Worm (Caenorhabditis elegans) whole organism, early embryonic: ENCODE measurements around the gene btb-20.

Experiments
- B0310.2 ChIP-seq: sonication (generic microtip); optimal IDR thresholded peaks from 2 replicates; lab custom pipeline; 2016; ENCODE audit warnings: mild to moderate bottlenecking, missing genetic modification characterization, missing compliant biosample characterization
- ama-1 ChIP-seq: fragments of 150-350 bp; optimal IDR thresholded peaks from 2 replicates; lab custom pipeline; 2014
- ceh-13 ChIP-seq: fragments of 200-800 bp; sonication (Bioruptor generic); optimal IDR thresholded peaks from 2 replicates; lab custom pipeline; 2018; ENCODE audit warnings: mild to moderate bottlenecking, missing genetic modification characterization, missing compliant biosample characterization
- ets-7 ChIP-seq: sonication (generic microtip); optimal IDR thresholded peaks from 2 replicates; lab custom pipeline; 2016; ENCODE audit warnings: missing genotype, missing genetic modification characterization, missing compliant biosample characterization
- hnd-1 ChIP-seq: sonication (generic microtip); optimal IDR thresholded peaks from 2 replicates; lab custom pipeline; 2016; ENCODE audit warnings: missing genetic modification characterization, missing compliant biosample characterization
- pes-1 ChIP-seq: fragments of 200-800 bp; sonication (Bioruptor generic); IDR thresholded peaks from 2 replicates; pipeline ENCODE4 v1.3.6; 2022; ENCODE audit warnings: missing genetic modification reagents, missing genetic modification characterization, missing compliant biosample characterization
- scrt-1 ChIP-seq: fragments of 200-800 bp; sonication (Bioruptor generic); IDR thresholded peaks from 2 replicates; pipeline ENCODE4 v1.3.6; 2022; ENCODE audit warnings: missing genetic modification characterization, missing compliant biosample characterization
- tbx-37 ChIP-seq: fragments of 200-800 bp; sonication (Bioruptor generic); conservative IDR thresholded peaks from 2 replicates; pipeline ENCODE4 v1.3.6; 2022; ENCODE audit warnings: missing genetic modification reagents, missing genetic modification characterization, missing compliant biosample characterization

- no peak for TF ChIP-seq tbx-37 (GFP tag; lab: Robert Waterston, UW)
- TF ChIP-seq ama-1 (lab: Kevin White, UChicago): no peak
- TF ChIP-seq scrt-1: no peak
- TF ChIP-seq ets-7 (tag; lab: Kevin White, UChicago): no peak
- no peak for TF ChIP-seq pes-1 (GFP tag; lab: Robert Waterston, UW)
- no peak for TF ChIP-seq B0310.2
- no peak for TF ChIP-seq ceh-13
- no peak for TF ChIP-seq hnd-1 (tag; lab: Kevin White, UChicago)
Observed at ce11 chrII:14515017-14515416, 8.3 kb downstream of the btb-20 start, which contains the start of gene K10H10.9.
